Worm (Caenorhabditis elegans) whole organism, L1 larva: ENCODE measurements around the gene C47E8.3.

Experiments used
- aha-1 ChIP-seq: fragments of 150-350 bp; optimal IDR thresholded peaks from 2 replicates; lab custom pipeline; 2014; ENCODE audit warnings: missing biosample characterization, missing genetic modification characterization
- ceh-63 ChIP-seq: fragments of 200-800 bp; sonication (Bioruptor generic); optimal IDR thresholded peaks from 2 replicates; lab custom pipeline; 2018; ENCODE audit warnings: mild to moderate bottlenecking, missing genetic modification characterization, missing compliant biosample characterization
- ceh-8 ChIP-seq: fragments of 200-800 bp; sonication (Bioruptor generic); optimal IDR thresholded peaks from 2 replicates; lab custom pipeline; 2018; ENCODE audit warnings: mild to moderate bottlenecking, missing genetic modification characterization, moderate library complexity, missing compliant biosample characterization
- ceh-90 ChIP-seq: sonication (generic microtip); optimal IDR thresholded peaks from 2 replicates; lab custom pipeline; 2016; ENCODE audit warnings: missing genetic modification characterization, missing compliant biosample characterization
- ces-1 ChIP-seq: fragments of 150-350 bp; optimal IDR thresholded peaks from 2 replicates; lab custom pipeline; 2014; ENCODE audit warnings: missing biosample characterization, missing genetic modification reagents, missing genetic modification characterization
- dpl-1 ChIP-seq, 3 experiments: fragments of 150-350 bp in 2 of 3; sonication (generic microtip) in 1 of 3; optimal IDR thresholded peaks; 2 replicates each; lab custom pipeline; 2014 to 2017; ENCODE audit warnings: missing biosample characterization in 3 of 3, missing genetic modification characterization in 3 of 3, missing genetic modification reagents in 3 of 3
- efl-1 ChIP-seq, 4 experiments: fragments of 150-350 bp; optimal IDR thresholded peaks in 3 of 4; peaks in 1 of 4; 1 replicate in 1 of 4; 2 replicates in 3 of 4; lab custom pipeline; 2014; ENCODE audit warnings: missing biosample characterization in 2 of 4, missing genetic modification characterization in 2 of 4, missing genetic modification reagents in 2 of 4
- elt-3 ChIP-seq, 6 experiments: fragments of 150-350 bp in 1 of 6; sonication (generic microtip); optimal IDR thresholded peaks; 2 replicates each; lab custom pipeline; 2017 to 2018; ENCODE audit warnings: missing biosample characterization in 6 of 6, missing genetic modification characterization in 6 of 6, inconsistent platforms in 1 of 6
- fkh-10 ChIP-seq: sonication (generic microtip); optimal IDR thresholded peaks from 2 replicates; lab custom pipeline; 2017; ENCODE audit warnings: missing biosample characterization, missing genetic modification reagents, missing genetic modification characterization
- fkh-4 ChIP-seq: sonication (generic microtip); optimal IDR thresholded peaks from 2 replicates; lab custom pipeline; 2016; ENCODE audit warnings: missing compliant biosample characterization, missing genetic modification characterization, borderline replicate concordance
- fos-1 ChIP-seq: fragments of 150-350 bp; optimal IDR thresholded peaks from 2 replicates; lab custom pipeline; 2014; ENCODE audit warnings: missing biosample characterization, missing genetic modification characterization
- grh-1 ChIP-seq: fragments of 200-800 bp; sonication (Bioruptor generic); IDR thresholded peaks from 2 replicates; pipeline ENCODE4 v1.3.6; 2022; ENCODE audit warnings: missing genetic modification reagents, missing genetic modification characterization, missing compliant biosample characterization
- hlh-4 ChIP-seq: sonication (generic microtip); optimal IDR thresholded peaks from 2 replicates; lab custom pipeline; 2016; ENCODE audit warnings: mild to moderate bottlenecking, missing genetic modification characterization, missing compliant biosample characterization
- hpl-2 ChIP-seq: fragments of 150-350 bp; optimal IDR thresholded peaks from 2 replicates; lab custom pipeline; 2014; ENCODE audit warnings: missing biosample characterization, missing genetic modification reagents, missing genetic modification characterization
- lir-3 ChIP-seq: sonication (generic microtip); optimal IDR thresholded peaks from 2 replicates; lab custom pipeline; 2016; ENCODE audit warnings: mild to moderate bottlenecking, missing genetic modification characterization, moderate library complexity, missing compliant biosample characterization; ENCODE audit not compliant: poor library complexity
- lsy-2 ChIP-seq, 2 experiments: fragments of 150-350 bp; optimal IDR thresholded peaks; 2 replicates each; lab custom pipeline; 2014; ENCODE audit warnings: missing biosample characterization in 2 of 2, missing genetic modification characterization in 2 of 2
- nhr-11 ChIP-seq: fragments of 150-350 bp; optimal IDR thresholded peaks from 2 replicates; lab custom pipeline; 2014; ENCODE audit warnings: missing biosample characterization, missing genetic modification characterization
- nhr-12 ChIP-seq: sonication (generic microtip); optimal IDR thresholded peaks from 2 replicates; lab custom pipeline; 2017; ENCODE audit warnings: missing biosample characterization, missing genetic modification characterization
- nhr-20 ChIP-seq: sonication (generic microtip); optimal IDR thresholded peaks from 2 replicates; lab custom pipeline; 2016; ENCODE audit warnings: mild to moderate bottlenecking, missing genetic modification characterization, missing compliant biosample characterization
- nhr-237 ChIP-seq: fragments of 150-350 bp; optimal IDR thresholded peaks from 2 replicates; lab custom pipeline; 2014; ENCODE audit warnings: missing biosample characterization, missing genetic modification characterization
- nhr-28 ChIP-seq: fragments of 150-350 bp; optimal IDR thresholded peaks from 2 replicates; lab custom pipeline; 2014; ENCODE audit warnings: missing biosample characterization, missing genetic modification characterization
- nhr-77 ChIP-seq: fragments of 150-350 bp; optimal IDR thresholded peaks from 2 replicates; lab custom pipeline; 2014; ENCODE audit warnings: missing biosample characterization, missing genetic modification characterization
- nhr-84 ChIP-seq: sonication (generic microtip); optimal IDR thresholded peaks from 2 replicates; lab custom pipeline; 2017; ENCODE audit warnings: missing biosample characterization, missing genetic modification characterization
- nhr-85 ChIP-seq: sonication (generic microtip); peaks from one replicate; lab custom pipeline; 2016; ENCODE audit warnings: missing genetic modification characterization, inconsistent platforms, missing compliant biosample characterization
- pag-3 ChIP-seq: sonication (generic microtip); optimal IDR thresholded peaks from 2 replicates; lab custom pipeline; 2017; ENCODE audit warnings: missing genetic modification characterization, mild to moderate bottlenecking, missing compliant biosample characterization, antibody characterized with exemption, borderline replicate concordance; ENCODE audit not compliant: insufficient read depth
- rnt-1 ChIP-seq: sonication (generic microtip); optimal IDR thresholded peaks from 2 replicates; lab custom pipeline; 2016; ENCODE audit warnings: mild to moderate bottlenecking, missing genetic modification characterization, moderate library complexity, missing compliant biosample characterization
- skn-1 ChIP-seq: fragments of 150-350 bp; optimal IDR thresholded peaks from 2 replicates; lab custom pipeline; 2014; ENCODE audit warnings: missing biosample characterization, missing genetic modification characterization
- snpc-4 ChIP-seq: fragments of 150-350 bp; optimal IDR thresholded peaks from 2 replicates; lab custom pipeline; 2014; ENCODE audit warnings: missing biosample characterization, missing genetic modification characterization
- sox-4 ChIP-seq: sonication (generic microtip); optimal IDR thresholded peaks from 2 replicates; lab custom pipeline; 2016; ENCODE audit warnings: missing genetic modification characterization, missing compliant biosample characterization
- tbx-2 ChIP-seq: sonication (generic microtip); optimal IDR thresholded peaks from 2 replicates; lab custom pipeline; 2016; ENCODE audit warnings: missing genetic modification characterization, missing compliant biosample characterization
- unc-130 ChIP-seq: fragments of 150-350 bp; optimal IDR thresholded peaks from 2 replicates; lab custom pipeline; 2017; ENCODE audit warnings: missing biosample characterization, missing genetic modification characterization, inconsistent platforms
- ztf-11 ChIP-seq, 2 experiments: sonication (generic microtip); optimal IDR thresholded peaks; 2 replicates each; lab custom pipeline; 2016 to 2017; ENCODE audit warnings: missing genetic modification characterization in 2 of 2, missing biosample characterization in 1 of 2, missing compliant biosample characterization in 1 of 2
- ztf-4 ChIP-seq: fragments of 150-350 bp; optimal IDR thresholded peaks from 2 replicates; lab custom pipeline; 2014; ENCODE audit warnings: missing biosample characterization, missing genetic modification characterization

C47E8.3 gene

ce11 chrV:14696604-14697307 is 16.6 kb downstream of the C47E8.3 start, which contains the start of gene unc-112 (continued):
- no peak for TF ChIP-seq nhr-84 (tag; lab: Kevin White, UChicago)
- no peak for TF ChIP-seq fkh-4 (tag; lab: Kevin White, UChicago)
- peak; percentile 5 for TF ChIP-seq fkh-10
- TF ChIP-seq lsy-2 (tag; optimal IDR thresholded peaks at IDR 0.05; lab: Kevin White, UChicago) = peak; percentile 46 to 84
- peak; percentile 33 for TF ChIP-seq tbx-2 (tag; lab: Kevin White, UChicago)
- TF ChIP-seq ceh-63 = no peak

- TF ChIP-seq skn-1 (tag; lab: Kevin White, UChicago) = no peak
- TF ChIP-seq hpl-2 (GFP tag; lab: Kevin White, UChicago) = no peak
Measured at ce11 chrV:14698005-14698404, 17.9 kb downstream of the C47E8.3 start.

- TF ChIP-seq nhr-12 (tag; lab: Kevin White, UChicago) (no peak), nhr-20 (tag; lab: Kevin White, UChicago) (no peak), dpl-1 (GFP tag; optimal IDR thresholded peaks at IDR 0.05; lab: Kevin White, UChicago) (no peak), rnt-1 (tag; lab: Kevin White, UChicago) (no peak), sox-4 (tag; lab: Kevin White, UChicago) (no peak), nhr-28 (tag; lab: Kevin White, UChicago) (no peak), ces-1 (GFP tag; lab: Kevin White, UChicago) (no peak), nhr-77 (tag; lab: Kevin White, UChicago) (no peak), pag-3 (no peak), snpc-4 (no peak), aha-1 (tag; lab: Kevin White, UChicago) (no peak), nhr-237 (tag; lab: Kevin White, UChicago) (no peak), lir-3 (tag; lab: Kevin White, UChicago) (no peak), efl-1 (optimal IDR thresholded peaks at IDR 0.05; lab: Kevin White, UChicago) (no peak), efl-1 (GFP tag; optimal IDR thresholded peaks at IDR 0.05 in 1 of 2; lab: Kevin White, UChicago) (no peak), ztf-4 (tag; lab: Kevin White, UChicago) (no peak), hlh-4 (tag; lab: Kevin White, UChicago) (no peak), nhr-11 (tag; lab: Kevin White, UChicago) (no peak)
Measured at ce11 chrV:14698666-14699065, 18.6 kb downstream of the C47E8.3 start, which contains the start of gene set-5. Gene set-5 (plus strand): TSS chrV:14698966.

ce11 chrV:14707958-14708357 is 27.8 kb downstream of the C47E8.3 start, which contains the start of gene R08A2.9:
Gene R08A2.9 (plus strand): TSS chrV:14708258.
- TF ChIP-seq ztf-4 (tag; lab: Kevin White, UChicago) (no peak), lsy-2 (tag; optimal IDR thresholded peaks at IDR 0.05; lab: Kevin White, UChicago) (no peak), ceh-8 (no peak), elt-3 (tag; optimal IDR thresholded peaks at IDR 0.05; lab: Kevin White, UChicago) (no peak), unc-130 (tag; lab: Kevin White, UChicago) (no peak), ceh-90 (no peak), snpc-4 (no peak)

- no peak for TF ChIP-seq grh-1 (GFP tag; lab: Robert Waterston, UW)
- TF ChIP-seq ztf-11 (tag; optimal IDR thresholded peaks at IDR 0.05; lab: Kevin White, UChicago) = no peak
- no peak for TF ChIP-seq nhr-28 (tag; lab: Kevin White, UChicago)
- no peak for TF ChIP-seq fos-1 (tag; lab: Kevin White, UChicago)
- TF ChIP-seq ceh-63 = no peak
- TF ChIP-seq fkh-10 = no peak
- no peak for TF ChIP-seq nhr-85 (tag; lab: Kevin White, UChicago)
- TF ChIP-seq ceh-90 = no peak
Measured at ce11 chrV:14711077-14711476, 31.0 kb downstream of the C47E8.3 start, which contains the start of gene ssp-33. Gene ssp-33 (plus strand): TSS chrV:14711377.
